Fruit fly (Drosophila melanogaster) whole organism, embryonic: ENCODE data around the gene mts.

ENCODE experiments used
- Abd-B ChIP-seq: fragments of 200-800 bp; sonication (Bioruptor generic); optimal IDR thresholded peaks from 2 replicates; lab custom pipeline; 2018; ENCODE audit warnings: missing biosample characterization, mild to moderate bottlenecking, missing genetic modification characterization, moderate library complexity
- Asciz ChIP-seq: fragments of 200-800 bp; sonication (Bioruptor generic); optimal IDR thresholded peaks from 2 replicates; lab custom pipeline; 2017; ENCODE audit warnings: missing biosample characterization, mild to moderate bottlenecking, missing genetic modification characterization, missing genetic modification reagents
- Atf-2 ChIP-seq: fragments of 200-800 bp; sonication (Bioruptor generic); optimal IDR thresholded peaks from 2 replicates; lab custom pipeline; 2016; ENCODE audit warnings: missing biosample characterization, missing genetic modification characterization
- B-H1 ChIP-seq: fragments of 200-800 bp; sonication (Bioruptor generic); IDR thresholded peaks from 3 replicates; pipeline ENCODE4 v1.3.6; 2022; ENCODE audit warnings: missing biosample characterization, missing genetic modification characterization
- Bteb2 ChIP-seq: fragments of 200-800 bp; sonication (Bioruptor generic); optimal IDR thresholded peaks from 2 replicates; lab custom pipeline; 2016; ENCODE audit warnings: missing biosample characterization, missing genetic modification characterization
- CG10274 ChIP-seq: fragments of 200-800 bp; sonication (Bioruptor generic); optimal IDR thresholded peaks from 3 replicates; lab custom pipeline; 2017; ENCODE audit warnings: missing biosample characterization, mild to moderate bottlenecking, missing genetic modification characterization
- CG12744 ChIP-seq: fragments of 200-800 bp; sonication (Bioruptor generic); optimal IDR thresholded peaks from 2 replicates; lab custom pipeline; 2016; ENCODE audit warnings: missing biosample characterization, missing genetic modification characterization
- CG1529 ChIP-seq: fragments of 200-800 bp; sonication (Bioruptor generic); optimal IDR thresholded peaks from 3 replicates; lab custom pipeline; 2018; ENCODE audit warnings: missing biosample characterization, missing genetic modification characterization
- CG17568 ChIP-seq: fragments of 200-800 bp; sonication (Bioruptor generic); optimal IDR thresholded peaks from 2 replicates; lab custom pipeline; 2018; ENCODE audit warnings: missing biosample characterization, mild to moderate bottlenecking, missing genetic modification characterization, moderate library complexity
- CG33557 ChIP-seq: fragments of 200-800 bp; sonication (Bioruptor generic); optimal IDR thresholded peaks from 2 replicates; lab custom pipeline; 2019; ENCODE audit warnings: missing biosample characterization, mild to moderate bottlenecking, missing genetic modification characterization, moderate library complexity
- CG3995 ChIP-seq: fragments of 200-800 bp; sonication (Bioruptor generic); optimal IDR thresholded peaks from 3 replicates; lab custom pipeline; 2016; ENCODE audit warnings: missing biosample characterization, missing genetic modification characterization
- CG4404 ChIP-seq: fragments of 200-800 bp; sonication (Bioruptor generic); IDR thresholded peaks from 2 replicates; pipeline ENCODE4 v1.3.6; 2022; ENCODE audit warnings: missing biosample characterization, missing genetic modification characterization
- CG4730 ChIP-seq: fragments of 200-800 bp; sonication (Bioruptor generic); IDR thresholded peaks from 2 replicates; pipeline ENCODE4 v1.3.6; 2022; ENCODE audit warnings: missing biosample characterization, missing genetic modification characterization
- CG4820 ChIP-seq: fragments of 200-800 bp; sonication (Bioruptor generic); optimal IDR thresholded peaks from 3 replicates; lab custom pipeline; 2016; ENCODE audit warnings: missing biosample characterization, missing genetic modification characterization
- CG6272 ChIP-seq: fragments of 200-800 bp; sonication (Bioruptor generic); IDR thresholded peaks from 2 replicates; pipeline ENCODE4 v1.3.6; 2022; ENCODE audit warnings: missing biosample characterization, missing genetic modification characterization
- CG7372 ChIP-seq: fragments of 200-800 bp; sonication (Bioruptor generic); IDR thresholded peaks from 2 replicates; pipeline ENCODE4 v1.3.6; 2022; ENCODE audit warnings: missing biosample characterization, missing genetic modification characterization
- CG7963 ChIP-seq: fragments of 200-800 bp; sonication (Bioruptor generic); IDR thresholded peaks from 3 replicates; pipeline ENCODE4 v1.3.6; 2022; ENCODE audit warnings: missing biosample characterization, missing genetic modification characterization; ENCODE audit not compliant: partially characterized antibody
- CG8089 ChIP-seq: fragments of 200-800 bp; sonication (Bioruptor generic); optimal IDR thresholded peaks from 3 replicates; lab custom pipeline; 2016; ENCODE audit warnings: missing biosample characterization, missing genetic modification characterization
- CG8765 ChIP-seq: fragments of 200-800 bp; sonication (Bioruptor generic); IDR thresholded peaks from 2 replicates; pipeline ENCODE4 v1.3.6; 2022; ENCODE audit warnings: missing biosample characterization, missing genetic modification characterization
- Dip3 ChIP-seq: fragments of 200-800 bp; sonication (Bioruptor generic); optimal IDR thresholded peaks from 3 replicates; lab custom pipeline; 2016; ENCODE audit warnings: missing biosample characterization, missing genetic modification characterization
- Dp ChIP-seq: fragments of 200-800 bp; sonication (Bioruptor generic); optimal IDR thresholded peaks from 2 replicates; lab custom pipeline; 2018; ENCODE audit warnings: missing biosample characterization, mild to moderate bottlenecking, missing genetic modification characterization, moderate library complexity
- Elba2 ChIP-seq: fragments of 200-800 bp; sonication (Bioruptor generic); optimal IDR thresholded peaks from 3 replicates; lab custom pipeline; 2016; ENCODE audit warnings: missing biosample characterization, missing genetic modification characterization
- GATAe ChIP-seq: fragments of 200-800 bp; sonication (Bioruptor generic); conservative IDR thresholded peaks from 2 replicates; pipeline ENCODE4 v1.3.6; 2022; ENCODE audit warnings: missing biosample characterization, missing genetic modification characterization
- Gsc ChIP-seq: fragments of 200-800 bp; sonication (Bioruptor generic); IDR thresholded peaks from 2 replicates; pipeline ENCODE4 v1.3.6; 2022; ENCODE audit warnings: missing biosample characterization, missing genetic modification characterization
- Gug ChIP-seq: fragments of 200-800 bp; sonication (Bioruptor generic); IDR thresholded peaks from 4 replicates; pipeline ENCODE4 v1.3.6; 2022; ENCODE audit warnings: missing biosample characterization, missing genetic modification characterization
- Hsf ChIP-seq: fragments of 200-800 bp; sonication (Bioruptor generic); optimal IDR thresholded peaks from 3 replicates; lab custom pipeline; 2016; ENCODE audit warnings: missing biosample characterization, missing genetic modification characterization
- Kr ChIP-seq: fragments of 200-800 bp; sonication (Bioruptor generic); optimal IDR thresholded peaks from 2 replicates; lab custom pipeline; 2017; ENCODE audit warnings: missing biosample characterization, mild to moderate bottlenecking, missing genetic modification characterization
- MBD-R2 ChIP-seq: fragments of 200-800 bp; sonication (Bioruptor generic); IDR thresholded peaks from 2 replicates; pipeline ENCODE4 v1.3.6; 2022; ENCODE audit warnings: missing biosample characterization, missing genetic modification characterization
- Xbp1 ChIP-seq: fragments of 200-800 bp; sonication (Bioruptor generic); optimal IDR thresholded peaks from 3 replicates; lab custom pipeline; 2016; ENCODE audit warnings: missing biosample characterization, mild to moderate bottlenecking, missing genetic modification characterization
- ab ChIP-seq: fragments of 200-800 bp; sonication (Bioruptor generic); optimal IDR thresholded peaks from 2 replicates; lab custom pipeline; 2016; ENCODE audit warnings: missing biosample characterization, missing genetic modification characterization
- cas ChIP-seq: fragments of 200-800 bp; sonication (Bioruptor generic); IDR thresholded peaks from 2 replicates; pipeline ENCODE4 v1.3.6; 2022; ENCODE audit warnings: missing biosample characterization, missing genetic modification characterization
- gcm ChIP-seq: fragments of 200-800 bp; sonication (Bioruptor generic); optimal IDR thresholded peaks from 2 replicates; lab custom pipeline; 2019; ENCODE audit warnings: missing biosample characterization, mild to moderate bottlenecking, missing genetic modification characterization, moderate library complexity
- gem ChIP-seq: fragments of 200-800 bp; sonication (Bioruptor generic); optimal IDR thresholded peaks from 2 replicates; lab custom pipeline; 2019; ENCODE audit warnings: missing biosample characterization, mild to moderate bottlenecking, missing genetic modification characterization, moderate library complexity
- grau ChIP-seq: fragments of 200-800 bp; optimal IDR thresholded peaks from 3 replicates; lab custom pipeline; 2019; ENCODE audit warnings: missing biosample characterization, mild to moderate bottlenecking, missing genetic modification characterization, moderate library complexity
- gt ChIP-seq: fragments of 200-800 bp; sonication (Bioruptor generic); IDR thresholded peaks from 2 replicates; pipeline ENCODE4 v1.3.6; 2022; ENCODE audit warnings: missing biosample characterization, missing genetic modification characterization
- hkb ChIP-seq, 2 experiments: fragments of 200-800 bp in 1 of 2; fragments of >200 bp in 1 of 2; sonication (Bioruptor generic) in 1 of 2; IDR thresholded peaks in 1 of 2; optimal IDR thresholded peaks in 1 of 2; 2 replicates each; pipeline versions ENCODE4 v1.3.6 to Lab custom; 2017 to 2022; ENCODE audit warnings: missing biosample characterization in 1 of 2, missing genetic modification characterization in 1 of 2
- hth ChIP-seq: fragments of >200 bp; optimal IDR thresholded peaks from 2 replicates; lab custom pipeline; 2017; ENCODE audit warnings: inconsistent platforms
- jigr1 ChIP-seq: fragments of 200-800 bp; sonication (Bioruptor generic); IDR thresholded peaks from 3 replicates; pipeline ENCODE4 v1.3.6; 2022; ENCODE audit warnings: missing biosample characterization, missing genetic modification characterization
- lola ChIP-seq, 3 experiments: fragments of >200 bp in 2 of 3; fragments of 200-800 bp in 1 of 3; sonication (Bioruptor generic) in 1 of 3; optimal IDR thresholded peaks; 2 replicates each; lab custom pipeline; 2017 to 2019; ENCODE audit warnings: missing biosample characterization in 3 of 3, missing genetic modification characterization in 3 of 3, mild to moderate bottlenecking in 1 of 3, moderate library complexity in 1 of 3
- mld ChIP-seq: fragments of 200-800 bp; sonication (Bioruptor generic); IDR thresholded peaks from 3 replicates; pipeline ENCODE4 v1.3.6; 2022; ENCODE audit warnings: missing biosample characterization, missing genetic modification characterization; ENCODE audit not compliant: partially characterized antibody
- nmo ChIP-seq: fragments of 200-800 bp; sonication (Bioruptor generic); optimal IDR thresholded peaks from 2 replicates; lab custom pipeline; 2018; ENCODE audit warnings: missing biosample characterization, mild to moderate bottlenecking, missing genetic modification characterization, moderate library complexity
- org-1 ChIP-seq: fragments of 200-800 bp; sonication (Bioruptor generic); optimal IDR thresholded peaks from 2 replicates; lab custom pipeline; 2017; ENCODE audit warnings: missing biosample characterization, missing genetic modification characterization
- pita ChIP-seq: fragments of 200-800 bp; sonication (Bioruptor generic); optimal IDR thresholded peaks from 2 replicates; lab custom pipeline; 2017; ENCODE audit warnings: missing biosample characterization, mild to moderate bottlenecking, missing genetic modification characterization
- pum ChIP-seq: fragments of 200-800 bp; sonication (Bioruptor generic); optimal IDR thresholded peaks from 2 replicates; lab custom pipeline; 2016; ENCODE audit warnings: missing biosample characterization, missing genetic modification characterization
- ro ChIP-seq: fragments of 200-800 bp; sonication (Bioruptor generic); IDR thresholded peaks from 2 replicates; pipeline ENCODE4 v1.3.6; 2022; ENCODE audit warnings: missing biosample characterization, missing genetic modification characterization
- row ChIP-seq: fragments of 200-800 bp; sonication (Bioruptor generic); IDR thresholded peaks from 3 replicates; pipeline ENCODE4 v1.3.6; 2022; ENCODE audit warnings: missing biosample characterization, missing genetic modification characterization
- stwl ChIP-seq: fragments of 200-800 bp; sonication (Bioruptor generic); optimal IDR thresholded peaks from 3 replicates; lab custom pipeline; 2018; ENCODE audit warnings: missing biosample characterization, mild to moderate bottlenecking, missing genetic modification characterization, moderate library complexity
- tgo ChIP-seq: fragments of 200-800 bp; sonication (Bioruptor generic); IDR thresholded peaks from 3 replicates; pipeline ENCODE4 v1.3.6; 2022; ENCODE audit warnings: missing biosample characterization, missing genetic modification characterization
- ttk ChIP-seq: fragments of 200-800 bp; sonication (Bioruptor generic); IDR thresholded peaks from 2 replicates; pipeline ENCODE4 v2.1.2; 2022; ENCODE audit warnings: missing biosample characterization, missing genetic modification characterization
- z ChIP-seq: fragments of 200-800 bp; sonication (Bioruptor generic); IDR thresholded peaks from 3 replicates; pipeline ENCODE4 v1.3.6; 2022; ENCODE audit warnings: missing biosample characterization, missing genetic modification characterization
- zfh1 ChIP-seq: fragments of 200-800 bp; sonication (Bioruptor generic); IDR thresholded peaks from 3 replicates; pipeline ENCODE4 v1.3.6; 2022; ENCODE audit warnings: missing biosample characterization, missing genetic modification characterization

The mts gene

dm6 chr2L:7828231-7828630 lies 781 bp downstream of the mts start (continued):
- 0 out of 2 replicates have a peak, but pooled peaks have one; percentile 59 for TF ChIP-seq CG8765 (GFP tag; lab: Robert Waterston, UW)
- TF ChIP-seq Xbp1 (GFP tag; lab: Kevin White, UChicago): peak; percentile 13
- TF ChIP-seq stwl (tag; lab: Kevin White, UChicago): peak; percentile 9
- no peak for TF ChIP-seq CG4730 (GFP tag; lab: Robert Waterston, UW)
- TF ChIP-seq gem: no peak
- peak; percentile 47; the same call in 1 of the 3 replicates for TF ChIP-seq zfh1
- no peak for TF ChIP-seq Dp (GFP tag; lab: Kevin White, UChicago)
- TF ChIP-seq CG4820 (GFP tag; lab: Kevin White, UChicago): no peak
- TF ChIP-seq ro (GFP tag; lab: Robert Waterston, UW): no peak
- TF ChIP-seq CG17568 (GFP tag; lab: Kevin White, UChicago): no peak
- no peak for TF ChIP-seq CG3995 (GFP tag; lab: Kevin White, UChicago)
- TF ChIP-seq gcm (GFP tag; lab: Kevin White, UChicago): no peak
- TF ChIP-seq CG4404 (GFP tag; lab: Robert Waterston, UW): no peak
- TF ChIP-seq Gug: no peak
- TF ChIP-seq grau (tag; lab: Kevin White, UChicago): peak; percentile 6
- TF ChIP-seq cas: no peak
- peak; percentile 74; the same call in 2 of the 3 replicates for TF ChIP-seq mld
- TF ChIP-seq Dip3 (GFP tag; lab: Kevin White, UChicago): peak; percentile 12
- TF ChIP-seq Atf-2 (GFP tag; lab: Kevin White, UChicago): no peak
- peak; percentile 30; the same call in 1 of the 2 replicates for TF ChIP-seq MBD-R2 (GFP tag; lab: Robert Waterston, UW)
- no peak for TF ChIP-seq Bteb2 (GFP tag; lab: Kevin White, UChicago)
- no peak for TF ChIP-seq ab
- no peak for TF ChIP-seq z
- peak; percentile 19; the same call in 1 of the 2 replicates for TF ChIP-seq CG7372 (GFP tag; lab: Robert Waterston, UW)
- TF ChIP-seq Kr (GFP tag; lab: Kevin White, UChicago): no peak
- peak; percentile 82 for TF ChIP-seq nmo (GFP tag; lab: Kevin White, UChicago)
- no peak for TF ChIP-seq Asciz
- TF ChIP-seq Elba2 (GFP tag; lab: Kevin White, UChicago): peak; percentile 98
- TF ChIP-seq GATAe (GFP tag; lab: Robert Waterston, UW): peak; percentile 38; the same call in 1 of the 2 replicates
- 0 out of 3 replicates have a peak, but pooled peaks have one; percentile 31 for TF ChIP-seq CG7963 (GFP tag; lab: Robert Waterston, UW)
- no peak for TF ChIP-seq row (GFP tag; lab: Robert Waterston, UW)
- 0 out of 2 replicates have a peak, but pooled peaks have one; percentile 6 for TF ChIP-seq ttk (GFP tag; lab: Robert Waterston, UW)
- TF ChIP-seq pita (GFP tag; lab: Kevin White, UChicago): no peak
- no peak for TF ChIP-seq gt
- no peak for TF ChIP-seq hth (lab: Kevin White, UChicago)
- TF ChIP-seq org-1 (GFP tag; lab: Kevin White, UChicago): no peak
- no peak for TF ChIP-seq pum (GFP tag; lab: Kevin White, UChicago)
- TF ChIP-seq CG10274: no peak
- no peak for TF ChIP-seq B-H1 (GFP tag; lab: Robert Waterston, UW)
- TF ChIP-seq Abd-B (GFP tag; lab: Kevin White, UChicago): peak; percentile 5
- no peak for TF ChIP-seq lola (GFP tag; optimal IDR thresholded peaks at IDR 0.05; lab: Kevin White, UChicago)
- TF ChIP-seq CG1529 (GFP tag; lab: Kevin White, UChicago): no peak
- no peak for TF ChIP-seq Hsf (GFP tag; lab: Kevin White, UChicago)
- no peak for TF ChIP-seq jigr1 (GFP tag; lab: Robert Waterston, UW)
- no peak for TF ChIP-seq CG8089 (GFP tag; lab: Kevin White, UChicago)
- TF ChIP-seq tgo (GFP tag; lab: Robert Waterston, UW): no peak
- TF ChIP-seq Gsc: no peak
- TF ChIP-seq CG6272 (GFP tag; lab: Robert Waterston, UW): peak; percentile 41; the same call in 1 of the 2 replicates
- peak; percentile 46 for TF ChIP-seq CG33557
- TF ChIP-seq CG12744 (GFP tag; lab: Kevin White, UChicago): no peak
- no peak for TF ChIP-seq hkb (optimal IDR thresholded peaks at IDR 0.05; lab: Kevin White, UChicago)
- TF ChIP-seq hkb (GFP tag; IDR thresholded peaks at IDR 0.05; lab: Robert Waterston, UW): no peak
